Fruit fly (Drosophila melanogaster): ENCODE data around the gene CG6138.
A peak's percentile ranks its signal among the peaks of the same experiment; 100 is the strongest.

The CG6138 gene

DNA sequence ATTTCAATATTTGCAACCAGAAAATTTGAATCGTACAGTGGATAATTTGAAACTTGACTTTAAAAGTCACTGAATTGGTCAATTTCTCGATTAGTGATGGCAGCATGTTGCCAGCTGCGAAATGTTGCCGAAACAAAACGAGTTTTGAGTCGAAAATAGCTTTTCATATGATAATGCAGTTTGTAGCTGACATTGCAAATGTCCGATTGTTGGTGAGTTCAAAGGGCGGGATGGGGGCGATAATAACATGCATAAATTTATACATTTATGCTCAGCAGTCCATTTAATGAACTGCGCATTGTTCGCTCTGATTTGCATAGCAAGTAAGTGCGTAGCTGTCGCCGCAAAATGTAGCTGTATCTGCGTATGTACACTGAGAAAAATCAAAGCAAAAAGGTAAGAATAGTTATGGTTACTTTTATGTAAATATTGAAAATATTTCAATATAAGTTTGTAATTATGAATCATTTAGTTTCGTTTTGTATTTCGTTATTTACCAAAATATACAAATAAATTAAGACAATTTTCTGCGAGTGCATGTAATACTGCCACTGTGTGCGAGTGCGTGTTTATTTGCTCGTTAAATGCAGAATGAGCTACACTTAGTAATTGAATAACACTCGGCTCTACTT lies 40.0 kb upstream of the CG6138 start, which contains the start of gene Lip4 (continued):
- TF ChIP-seq sqz (GFP tag; optimal IDR thresholded peaks at IDR 0.05): peak; percentile 33
- TF ChIP-seq chn (GFP tag; optimal IDR thresholded peaks at IDR 0.05): peak; percentile 50
- TF ChIP-seq Eip74EF (GFP tag; optimal IDR thresholded peaks at IDR 0.05): peak in 1 of 2 experiments; percentile 67
- peak; percentile 24; the same call in 1 of the 4 replicates for TF ChIP-seq Gug (GFP tag; IDR thresholded peaks at IDR 0.05)
- TF ChIP-seq chinmo (GFP tag; IDR thresholded peaks at IDR 0.05; ENCODE audit: partially characterized antibody): peak; percentile 76; the same call in 2 of the 4 replicates
- TF ChIP-seq CG18764 (GFP tag; optimal IDR thresholded peaks at IDR 0.05): peak; percentile 60
- TF ChIP-seq ash1 (GFP tag; optimal IDR thresholded peaks at IDR 0.05): no peak
- peak; percentile 59 for TF ChIP-seq CG13123 (GFP tag; optimal IDR thresholded peaks at IDR 0.05)
- TF ChIP-seq Nf-YA (GFP tag; IDR thresholded peaks at IDR 0.05): peak; percentile 35; the same call in 1 of the 2 replicates
- TF ChIP-seq CG12104 (GFP tag; optimal IDR thresholded peaks at IDR 0.05): peak; percentile 44
- peak; percentile 4 for TF ChIP-seq CG33213 (GFP tag; optimal IDR thresholded peaks at IDR 0.05)
- no peak for TF ChIP-seq CG10565 (GFP tag; optimal IDR thresholded peaks at IDR 0.05)
- TF ChIP-seq org-1 (GFP tag; optimal IDR thresholded peaks at IDR 0.05): peak; percentile 61
- peak; percentile 84 for TF ChIP-seq Ptx1 (GFP tag; IDR thresholded peaks at IDR 0.05)
- TF ChIP-seq BtbVII (GFP tag; optimal IDR thresholded peaks at IDR 0.05): peak; percentile 62
- peak; percentile 53 for TF ChIP-seq Deaf1 (tag; optimal IDR thresholded peaks at IDR 0.05)
- TF ChIP-seq Tbp (GFP tag; optimal IDR thresholded peaks at IDR 0.05): no peak
- TF ChIP-seq CG4282 (GFP tag; optimal IDR thresholded peaks at IDR 0.05): no peak
- TF ChIP-seq CG6813 (GFP tag; optimal IDR thresholded peaks at IDR 0.05): peak; percentile 59
- no peak for TF ChIP-seq CG13287 (GFP tag; IDR thresholded peaks at IDR 0.05; ENCODE audit: partially characterized antibody)
- TF ChIP-seq Chrac-16 (GFP tag; optimal IDR thresholded peaks at IDR 0.05): peak; percentile 50
- no peak for TF ChIP-seq gfzf (GFP tag; optimal IDR thresholded peaks at IDR 0.05)
- TF ChIP-seq CG15269 (tag; optimal IDR thresholded peaks at IDR 0.05): peak; percentile 91
- peak; percentile 81 for TF ChIP-seq CG7839 (tag; optimal IDR thresholded peaks at IDR 0.05)
- TF ChIP-seq sim (GFP tag; IDR thresholded peaks at IDR 0.05): no peak
- TF ChIP-seq HmgD (GFP tag; optimal IDR thresholded peaks at IDR 0.05): no peak
- peak; percentile 4 for TF ChIP-seq zfh2 (GFP tag; optimal IDR thresholded peaks at IDR 0.05)
- TF ChIP-seq bab2 (GFP tag; optimal IDR thresholded peaks at IDR 0.05): peak; percentile 31
- peak; percentile 69 for TF ChIP-seq zfh1 (GFP tag; IDR thresholded peaks at IDR 0.05)
- TF ChIP-seq Sry-δ (GFP tag; optimal IDR thresholded peaks at IDR 0.05): no peak
- TF ChIP-seq CG4617 (GFP tag; optimal IDR thresholded peaks at IDR 0.05; ENCODE audit: borderline replicate concordance): peak; percentile 41
- peak; percentile 35; the same call in 1 of the 2 replicates for TF ChIP-seq Oaz (GFP tag; IDR thresholded peaks at IDR 0.05)
- TF ChIP-seq kah (GFP tag; optimal IDR thresholded peaks at IDR 0.05): peak; percentile 28
- TF ChIP-seq CG14667 (GFP tag; IDR thresholded peaks at IDR 0.05): no peak; the same call in 1 of the 2 replicates
- no peak for TF ChIP-seq CG3065 (GFP tag; optimal IDR thresholded peaks at IDR 0.05)
- TF ChIP-seq lbe (GFP tag; optimal IDR thresholded peaks at IDR 0.05): no peak
- peak; percentile 85 for TF ChIP-seq tgo (GFP tag; IDR thresholded peaks at IDR 0.05)
- peak; percentile 67 for TF ChIP-seq CG5180 (GFP tag; optimal IDR thresholded peaks at IDR 0.05)
- peak; percentile 77 for TF ChIP-seq gsb (GFP tag; IDR thresholded peaks at IDR 0.05)
- peak; percentile 51 for TF ChIP-seq CG15011 (GFP tag; optimal IDR thresholded peaks at IDR 0.05)
- TF ChIP-seq unpg (GFP tag; optimal IDR thresholded peaks at IDR 0.05): peak; percentile 83
- TF ChIP-seq bcd (GFP tag; optimal IDR thresholded peaks at IDR 0.05): peak; percentile 72
- no peak for TF ChIP-seq Rx (GFP tag; IDR thresholded peaks at IDR 0.05)
- TF ChIP-seq btn (GFP tag; optimal IDR thresholded peaks at IDR 0.05): no peak
- no peak for TF ChIP-seq gro (GFP tag; optimal IDR thresholded peaks at IDR 0.05)
- TF ChIP-seq gt (GFP tag; IDR thresholded peaks at IDR 0.05): no peak
- TF ChIP-seq Hsf (GFP tag; optimal IDR thresholded peaks at IDR 0.05): peak; percentile 70
- TF ChIP-seq Dek (tag; optimal IDR thresholded peaks at IDR 0.05): peak; percentile 61
- TF ChIP-seq CG11456 (GFP tag; IDR thresholded peaks at IDR 0.05): no peak; the same call in 2 of the 3 replicates
- no peak; the same call in 1 of the 2 replicates for TF ChIP-seq CG11696 (GFP tag; IDR thresholded peaks at IDR 0.05)

Measured in whole organism, embryonic.